Worm (Caenorhabditis elegans) whole organism, mixed stage, embryonic: ENCODE results near the gene F37H8.5.

Source experiments
- M03D4.4 ChIP-seq: sonication (generic microtip); optimal IDR thresholded peaks from 2 replicates; lab custom pipeline; 2017; ENCODE audit warnings: mild to moderate bottlenecking, missing genetic modification characterization, missing compliant biosample characterization
- bed-3 ChIP-seq: fragments of 200-800 bp; sonication (Bioruptor generic); optimal IDR thresholded peaks from 3 replicates; lab custom pipeline; 2018; ENCODE audit warnings: mild to moderate bottlenecking, missing genetic modification characterization, moderate library complexity, missing compliant biosample characterization
- ceh-39 ChIP-seq: fragments of 150-350 bp; optimal IDR thresholded peaks from 2 replicates; lab custom pipeline; 2014; ENCODE audit warnings: missing biosample characterization, missing genetic modification characterization
- ceh-43 ChIP-seq: fragments of 200-800 bp; sonication (Bioruptor generic); optimal IDR thresholded peaks from 2 replicates; lab custom pipeline; 2018; ENCODE audit warnings: mild to moderate bottlenecking, missing genetic modification characterization, moderate library complexity, missing compliant biosample characterization
- ceh-83 ChIP-seq: fragments of 200-800 bp; sonication (Bioruptor generic); optimal IDR thresholded peaks from 2 replicates; lab custom pipeline; 2018; ENCODE audit warnings: mild to moderate bottlenecking, missing genetic modification characterization, missing compliant biosample characterization
- ces-1 ChIP-seq: fragments of 150-350 bp; optimal IDR thresholded peaks from 2 replicates; lab custom pipeline; 2014; ENCODE audit warnings: missing biosample characterization, missing genetic modification reagents, missing genetic modification characterization
- cnd-1 ChIP-seq: fragments of 200-800 bp; sonication (Bioruptor generic); optimal IDR thresholded peaks from 2 replicates; lab custom pipeline; 2018; ENCODE audit warnings: mild to moderate bottlenecking, missing genetic modification characterization, missing compliant biosample characterization
- drap-1 ChIP-seq: fragments of 200-800 bp; sonication (Bioruptor generic); optimal IDR thresholded peaks from 3 replicates; lab custom pipeline; 2018; ENCODE audit warnings: mild to moderate bottlenecking, missing genetic modification characterization, missing compliant biosample characterization
- elt-1 ChIP-seq: sonication (generic microtip); optimal IDR thresholded peaks from 2 replicates; lab custom pipeline; 2017; ENCODE audit warnings: missing genetic modification characterization, mild to moderate bottlenecking, missing compliant biosample characterization, antibody characterized with exemption, moderate library complexity, borderline replicate concordance; ENCODE audit not compliant: insufficient read depth
- flh-1 ChIP-seq: fragments of 200-800 bp; sonication (Bioruptor generic); optimal IDR thresholded peaks from 2 replicates; lab custom pipeline; 2018; ENCODE audit warnings: mild to moderate bottlenecking, missing genetic modification characterization, moderate library complexity, missing compliant biosample characterization
- ham-2 ChIP-seq: fragments of 200-800 bp; sonication (Bioruptor generic); optimal IDR thresholded peaks from 2 replicates; lab custom pipeline; 2018; ENCODE audit warnings: mild to moderate bottlenecking, missing genetic modification characterization, missing compliant biosample characterization
- hlh-1 ChIP-seq: fragments of 150-350 bp; optimal IDR thresholded peaks from 2 replicates; lab custom pipeline; 2014; ENCODE audit warnings: missing biosample characterization, missing genetic modification reagents, missing genetic modification characterization
- lin-32 ChIP-seq: fragments of 200-800 bp; sonication (Bioruptor generic); optimal IDR thresholded peaks from 2 replicates; lab custom pipeline; 2018; ENCODE audit warnings: mild to moderate bottlenecking, missing genetic modification characterization, missing compliant biosample characterization
- lsy-2 ChIP-seq: fragments of 150-350 bp; optimal IDR thresholded peaks from 2 replicates; lab custom pipeline; 2014; ENCODE audit warnings: missing biosample characterization, missing genetic modification characterization
- mab-5 ChIP-seq: fragments of 150-350 bp; optimal IDR thresholded peaks from 2 replicates; lab custom pipeline; 2014; ENCODE audit warnings: missing biosample characterization, missing genetic modification characterization
- mep-1 ChIP-seq: fragments of 150-350 bp; optimal IDR thresholded peaks from 2 replicates; lab custom pipeline; 2017; ENCODE audit warnings: missing biosample characterization, missing genetic modification reagents, missing genetic modification characterization, inconsistent platforms
- mls-2 ChIP-seq: sonication (generic microtip); optimal IDR thresholded peaks from 2 replicates; lab custom pipeline; 2016; ENCODE audit warnings: mild to moderate bottlenecking, missing genetic modification characterization, moderate library complexity, missing compliant biosample characterization
- nhr-12 ChIP-seq: fragments of 150-350 bp; optimal IDR thresholded peaks from 2 replicates; lab custom pipeline; 2014; ENCODE audit warnings: missing biosample characterization, missing genetic modification characterization
- nhr-2 ChIP-seq: fragments of 150-350 bp; optimal IDR thresholded peaks from 2 replicates; lab custom pipeline; 2014; ENCODE audit warnings: missing biosample characterization, missing genetic modification characterization
- nhr-237 ChIP-seq: fragments of 150-350 bp; optimal IDR thresholded peaks from 2 replicates; lab custom pipeline; 2014; ENCODE audit warnings: missing biosample characterization, missing genetic modification characterization
- nhr-76 ChIP-seq: sonication (generic microtip); optimal IDR thresholded peaks from 2 replicates; lab custom pipeline; 2017; ENCODE audit warnings: missing biosample characterization, missing genetic modification characterization
- pha-4 ChIP-seq: fragments of 150-350 bp; optimal IDR thresholded peaks from 2 replicates; lab custom pipeline; 2018; ENCODE audit warnings: missing biosample characterization, missing genetic modification reagents, missing genetic modification characterization
- sem-2 ChIP-seq: fragments of 200-800 bp; sonication (Bioruptor generic); optimal IDR thresholded peaks from 2 replicates; lab custom pipeline; 2018; ENCODE audit warnings: mild to moderate bottlenecking, missing genetic modification characterization, missing compliant biosample characterization
- snpc-4 ChIP-seq: fragments of 150-350 bp; optimal IDR thresholded peaks from 2 replicates; lab custom pipeline; 2014; ENCODE audit warnings: missing biosample characterization, missing genetic modification characterization
- sptf-1 ChIP-seq: sonication (generic microtip); optimal IDR thresholded peaks from 2 replicates; lab custom pipeline; 2017; ENCODE audit warnings: mild to moderate bottlenecking, missing genetic modification characterization, moderate library complexity, missing compliant biosample characterization
- tbx-8 ChIP-seq: fragments of 200-800 bp; sonication (Bioruptor generic); optimal IDR thresholded peaks from 2 replicates; lab custom pipeline; 2018; ENCODE audit warnings: mild to moderate bottlenecking, missing genetic modification characterization, moderate library complexity, missing compliant biosample characterization
- unc-120 ChIP-seq: sonication (generic microtip); optimal IDR thresholded peaks from 2 replicates; lab custom pipeline; 2017; ENCODE audit warnings: missing genetic modification characterization, missing compliant biosample characterization; ENCODE audit not compliant: poor library complexity, severe bottlenecking
- unc-39 ChIP-seq: fragments of 150-350 bp; optimal IDR thresholded peaks from 2 replicates; lab custom pipeline; 2014; ENCODE audit warnings: missing biosample characterization, missing genetic modification characterization
- zip-8 ChIP-seq: fragments of 150-350 bp; optimal IDR thresholded peaks from 2 replicates; lab custom pipeline; 2014; ENCODE audit warnings: missing biosample characterization, missing genetic modification characterization

Gene F37H8.5

ce11 chrII:11204731-11205130, 16.7 kb downstream of the F37H8.5 start:
- TF ChIP-seq nhr-2 (tag; lab: Kevin White, UChicago) (no peak), mls-2 (no peak), M03D4.4 (tag; lab: Kevin White, UChicago) (no peak), hlh-1 (no peak), sem-2 (GFP tag; lab: Kevin White, UChicago) (no peak), nhr-237 (no peak), pha-4 (tag; lab: Kevin White, UChicago) (no peak), mep-1 (tag; lab: Kevin White, UChicago) (no peak), ceh-43 (GFP tag; lab: Kevin White, UChicago) (no peak), mab-5 (tag; lab: Kevin White, UChicago) (no peak), elt-1 (tag; lab: Kevin White, UChicago) (no peak), ham-2 (GFP tag; lab: Kevin White, UChicago) (no peak)

- TF ChIP-seq elt-1 (tag; lab: Kevin White, UChicago) (no peak), nhr-76 (tag; lab: Kevin White, UChicago) (no peak), ceh-43 (GFP tag; lab: Kevin White, UChicago) (no peak), tbx-8 (GFP tag; lab: Kevin White, UChicago) (no peak), ham-2 (GFP tag; lab: Kevin White, UChicago) (no peak), ceh-83 (GFP tag; lab: Kevin White, UChicago) (no peak), snpc-4 (tag; lab: Kevin White, UChicago) (no peak), nhr-2 (tag; lab: Kevin White, UChicago) (no peak), lsy-2 (tag; lab: Kevin White, UChicago) (no peak), M03D4.4 (tag; lab: Kevin White, UChicago) (no peak), pha-4 (tag; lab: Kevin White, UChicago) (no peak), lin-32 (GFP tag; lab: Kevin White, UChicago) (no peak), unc-39 (tag; lab: Kevin White, UChicago) (no peak), flh-1 (GFP tag; lab: Kevin White, UChicago) (no peak), drap-1 (no peak), ceh-39 (tag; lab: Kevin White, UChicago) (no peak), zip-8 (no peak), cnd-1 (tag; lab: Kevin White, UChicago) (no peak)
- TF ChIP-seq, all 35 proteins: peak for 0
These were observed 17.8 kb downstream of the F37H8.5 start for ce11 chrII:11205783-11206182.

- TF ChIP-seq pha-4 (tag; lab: Kevin White, UChicago) = peak; percentile 67
- no peak for TF ChIP-seq sptf-1 (tag; lab: Kevin White, UChicago)
These were observed 33.9 kb downstream of the F37H8.5 start, which contains the start of gene plpr-1 for ce11 chrII:11221771-11222355. Gene plpr-1 (plus strand): TSS chrII:11222305.

- TF ChIP-seq lsy-2 (tag; lab: Kevin White, UChicago) = peak; percentile 7
- no peak for TF ChIP-seq nhr-12 (tag; lab: Kevin White, UChicago)
- TF ChIP-seq ceh-43 (GFP tag; lab: Kevin White, UChicago) = no peak
- no peak for TF ChIP-seq zip-8
- TF ChIP-seq mab-5 (tag; lab: Kevin White, UChicago) = no peak
- TF ChIP-seq sptf-1 (tag; lab: Kevin White, UChicago) = peak; percentile 25
- peak; percentile 12 for TF ChIP-seq drap-1
- no peak for TF ChIP-seq pha-4 (tag; lab: Kevin White, UChicago)
- peak; percentile 15 for TF ChIP-seq ceh-39 (tag; lab: Kevin White, UChicago)
- TF ChIP-seq ces-1 (GFP tag; lab: Kevin White, UChicago) = peak; percentile 43
- TF ChIP-seq nhr-2 (tag; lab: Kevin White, UChicago) = no peak
- TF ChIP-seq mep-1 (tag; lab: Kevin White, UChicago) = peak; percentile 10
- TF ChIP-seq bed-3 (GFP tag; lab: Kevin White, UChicago) = no peak
- TF ChIP-seq M03D4.4 (tag; lab: Kevin White, UChicago) = no peak
- TF ChIP-seq unc-39 (tag; lab: Kevin White, UChicago) = no peak
- no peak for TF ChIP-seq lin-32 (GFP tag; lab: Kevin White, UChicago)
- peak; percentile 1 for TF ChIP-seq unc-120 (tag; lab: Kevin White, UChicago)
These were observed 36.1 kb downstream of the F37H8.5 start for ce11 chrII:11224045-11224481.
